Worm (Caenorhabditis elegans) whole organism, late embryonic: ENCODE measurements around the gene tbx-33.

ENCODE experiments used
- C08G9.2 ChIP-seq: sonication (generic microtip); optimal IDR thresholded peaks from 2 replicates; lab custom pipeline; 2016; ENCODE audit warnings: mild to moderate bottlenecking, missing genetic modification characterization, moderate library complexity, missing compliant biosample characterization
- C38D4.7 ChIP-seq: fragments of 200-800 bp; sonication (Bioruptor generic); optimal IDR thresholded peaks from 2 replicates; lab custom pipeline; 2018; ENCODE audit warnings: mild to moderate bottlenecking, missing genetic modification characterization, moderate library complexity, missing compliant biosample characterization
- F13H6.1 ChIP-seq: sonication (generic microtip); optimal IDR thresholded peaks from 2 replicates; lab custom pipeline; 2016; ENCODE audit warnings: missing genetic modification characterization, missing compliant biosample characterization
- ahr-1 ChIP-seq: sonication (generic microtip); optimal IDR thresholded peaks from 2 replicates; lab custom pipeline; 2016; ENCODE audit warnings: missing genetic modification characterization, missing compliant biosample characterization
- ceh-14 ChIP-seq: sonication (generic microtip); optimal IDR thresholded peaks from 2 replicates; lab custom pipeline; 2016; ENCODE audit warnings: missing genotype, missing genetic modification characterization, missing compliant biosample characterization
- ceh-31 ChIP-seq: sonication (generic microtip); optimal IDR thresholded peaks from 2 replicates; lab custom pipeline; 2016; ENCODE audit warnings: missing genetic modification characterization, missing compliant biosample characterization
- ceh-45 ChIP-seq: fragments of 200-800 bp; sonication (Bioruptor generic); IDR thresholded peaks from 2 replicates; pipeline ENCODE4 v1.3.6; 2022; ENCODE audit warnings: missing genetic modification reagents, missing genetic modification characterization, missing compliant biosample characterization
- ceh-48 ChIP-seq: sonication (generic microtip); optimal IDR thresholded peaks from 2 replicates; lab custom pipeline; 2016; ENCODE audit warnings: missing genetic modification characterization, inconsistent platforms, missing compliant biosample characterization
- ceh-6 ChIP-seq: fragments of 200-800 bp; sonication (Bioruptor generic); optimal IDR thresholded peaks from 2 replicates; lab custom pipeline; 2018; ENCODE audit warnings: mild to moderate bottlenecking, missing genetic modification characterization, missing compliant biosample characterization
- ceh-9 ChIP-seq: sonication (generic microtip); optimal IDR thresholded peaks from 2 replicates; lab custom pipeline; 2016; ENCODE audit warnings: mild to moderate bottlenecking, missing genetic modification characterization, inconsistent platforms, missing compliant biosample characterization
- che-1 ChIP-seq: sonication (generic microtip); optimal IDR thresholded peaks from 2 replicates; lab custom pipeline; 2016; ENCODE audit warnings: mild to moderate bottlenecking, missing genetic modification characterization, missing compliant biosample characterization
- dve-1 ChIP-seq: sonication (generic microtip); optimal IDR thresholded peaks from 2 replicates; lab custom pipeline; 2017; ENCODE audit warnings: antibody characterized with exemption, mild to moderate bottlenecking, missing genetic modification characterization, missing compliant biosample characterization
- fkh-6 ChIP-seq: sonication (generic microtip); optimal IDR thresholded peaks from 2 replicates; lab custom pipeline; 2016; ENCODE audit warnings: missing genetic modification characterization, missing compliant biosample characterization
- hlh-15 ChIP-seq: sonication (generic microtip); optimal IDR thresholded peaks from 2 replicates; lab custom pipeline; 2016; ENCODE audit warnings: missing genetic modification characterization, missing compliant biosample characterization
- hlh-6 ChIP-seq: sonication (generic microtip); optimal IDR thresholded peaks from 2 replicates; lab custom pipeline; 2016; ENCODE audit warnings: missing genotype, missing genetic modification characterization, missing compliant biosample characterization
- lin-11 ChIP-seq: fragments of 200-800 bp; sonication (Bioruptor generic); optimal IDR thresholded peaks from 2 replicates; lab custom pipeline; 2018; ENCODE audit warnings: mild to moderate bottlenecking, missing genetic modification characterization, missing compliant biosample characterization
- mec-3 ChIP-seq: sonication (generic microtip); optimal IDR thresholded peaks from 2 replicates; lab custom pipeline; 2016; ENCODE audit warnings: borderline replicate concordance, missing genetic modification characterization, missing compliant biosample characterization
- nfya-1 ChIP-seq: sonication (generic microtip); optimal IDR thresholded peaks from 2 replicates; lab custom pipeline; 2017; ENCODE audit warnings: missing genetic modification characterization, mild to moderate bottlenecking, missing compliant biosample characterization, antibody characterized with exemption, moderate library complexity
- nhr-11 ChIP-seq: fragments of 150-350 bp; optimal IDR thresholded peaks from 2 replicates; lab custom pipeline; 2014; ENCODE audit warnings: missing biosample characterization, missing genetic modification characterization
- pat-9 ChIP-seq: fragments of 200-800 bp; sonication (Bioruptor generic); optimal IDR thresholded peaks from 2 replicates; lab custom pipeline; 2018; ENCODE audit warnings: mild to moderate bottlenecking, missing genetic modification characterization, moderate library complexity, missing compliant biosample characterization
- sdc-2 ChIP-seq: sonication (generic microtip); optimal IDR thresholded peaks from 2 replicates; lab custom pipeline; 2016; ENCODE audit warnings: missing genotype, missing genetic modification characterization, missing compliant biosample characterization
- tbx-2 ChIP-seq: sonication (generic microtip); optimal IDR thresholded peaks from 2 replicates; lab custom pipeline; 2016; ENCODE audit warnings: missing genetic modification characterization, missing compliant biosample characterization

Gene tbx-33

ce11 chrIII:11592096-11592495 is 44.5 kb downstream of the tbx-33 start:
- no peak for TF ChIP-seq pat-9 (tag; lab: Kevin White, UChicago)
- peak; percentile 13 for TF ChIP-seq ceh-48 (tag; lab: Kevin White, UChicago)
- TF ChIP-seq nhr-11 = no peak
- no peak for TF ChIP-seq ceh-6 (GFP tag; lab: Kevin White, UChicago)
- TF ChIP-seq tbx-2 (tag; lab: Kevin White, UChicago) = no peak

- TF ChIP-seq ceh-6 (GFP tag; lab: Kevin White, UChicago) (no peak), ceh-14 (no peak), lin-11 (tag; lab: Kevin White, UChicago) (no peak), F13H6.1 (tag; lab: Kevin White, UChicago) (no peak), nhr-11 (no peak)
Observed at ce11 chrIII:11590255-11590654, 46.4 kb downstream of the tbx-33 start.

ce11 chrIII:11589311-11589710 is 47.3 kb downstream of the tbx-33 start:
- peak; percentile 63 for TF ChIP-seq nfya-1
- no peak for TF ChIP-seq dve-1 (tag; lab: Kevin White, UChicago)

ce11 chrIII:11588911-11589310 is 47.7 kb downstream of the tbx-33 start, which contains the start of gene Y66D12A.3:
Gene Y66D12A.3 (plus strand): TSS chrIII:11589211.
- no peak for TF ChIP-seq ceh-45
- no peak for TF ChIP-seq fkh-6 (tag; lab: Kevin White, UChicago)
- no peak for TF ChIP-seq C38D4.7 (GFP tag; lab: Kevin White, UChicago)
- no peak for TF ChIP-seq hlh-6
- no peak for TF ChIP-seq ceh-31 (tag; lab: Kevin White, UChicago)
- no peak for TF ChIP-seq ahr-1
- no peak for TF ChIP-seq ceh-9 (tag; lab: Kevin White, UChicago)
- TF ChIP-seq C08G9.2 = no peak
- no peak for TF ChIP-seq che-1 (tag; lab: Kevin White, UChicago)
- no peak for TF ChIP-seq sdc-2
- no peak for TF ChIP-seq nfya-1
- no peak for TF ChIP-seq hlh-15 (tag; lab: Kevin White, UChicago)
- no peak for TF ChIP-seq mec-3 (tag; lab: Kevin White, UChicago)
- TF ChIP-seq, all 69 proteins: peak for 0
